Worm (Caenorhabditis elegans) whole organism, L3 larva: ENCODE data around the gene bath-13.

ENCODE experiments used
- eor-1 ChIP-seq, 2 experiments: fragments of 150-350 bp; optimal IDR thresholded peaks; 2 replicates each; lab custom pipeline; 2014 to 2018; ENCODE audit warnings: missing biosample characterization in 2 of 2, missing genetic modification characterization in 2 of 2
- fkh-10 ChIP-seq: sonication (generic microtip); optimal IDR thresholded peaks from 2 replicates; lab custom pipeline; 2017; ENCODE audit warnings: missing biosample characterization, missing genetic modification reagents, missing genetic modification characterization
- fkh-2 ChIP-seq: fragments of 150-350 bp; optimal IDR thresholded peaks from 2 replicates; lab custom pipeline; 2014; ENCODE audit warnings: missing biosample characterization, missing genetic modification reagents, missing genetic modification characterization
- mdl-1 ChIP-seq: fragments of 150-350 bp; optimal IDR thresholded peaks from 2 replicates; lab custom pipeline; 2014; ENCODE audit warnings: missing biosample characterization, missing genetic modification characterization
- nhr-11 ChIP-seq: fragments of 150-350 bp; optimal IDR thresholded peaks from 2 replicates; lab custom pipeline; 2014; ENCODE audit warnings: missing biosample characterization, missing genetic modification characterization
- nhr-43 ChIP-seq: sonication (generic microtip); optimal IDR thresholded peaks from 2 replicates; lab custom pipeline; 2016; ENCODE audit warnings: mild to moderate bottlenecking, missing genetic modification characterization, missing compliant biosample characterization; ENCODE audit not compliant: poor library complexity, severe bottlenecking
- nhr-76 ChIP-seq: fragments of 150-350 bp; sonication (generic microtip); optimal IDR thresholded peaks from 5 replicates; lab custom pipeline; 2014; ENCODE audit warnings: missing biosample characterization, missing genetic modification characterization
- pha-4 ChIP-seq: fragments of 150-350 bp; optimal IDR thresholded peaks from 2 replicates; lab custom pipeline; 2014; ENCODE audit warnings: missing biosample characterization, missing genetic modification reagents, missing genetic modification characterization
- pqm-1 ChIP-seq: fragments of 150-350 bp; optimal IDR thresholded peaks from 2 replicates; lab custom pipeline; 2017; ENCODE audit warnings: missing biosample characterization, missing genetic modification characterization, inconsistent platforms

The bath-13 gene

DNA sequence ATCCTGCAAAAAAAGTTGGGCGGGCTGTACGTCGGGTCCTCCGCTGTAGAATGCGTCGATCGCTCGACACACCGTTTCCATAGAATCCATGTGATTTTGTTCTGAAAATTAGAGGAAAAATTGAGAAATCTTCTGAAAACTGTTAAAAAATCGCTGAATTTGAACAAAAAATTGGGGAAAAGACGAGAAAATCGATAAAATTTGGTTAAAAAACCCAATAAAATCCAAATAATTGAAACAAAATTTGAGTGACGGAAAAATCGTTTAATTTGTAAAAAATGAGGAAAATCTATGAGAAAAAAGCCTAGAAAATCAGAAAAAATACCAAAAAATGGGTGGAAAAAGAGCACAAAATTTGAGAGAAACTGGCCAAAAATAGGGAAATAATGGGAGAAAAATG lies 48.6 kb downstream of the bath-13 start, which contains the start of gene tsr-1:
TSS of gene tsr-1 (minus strand) at position 101 of the 400 bp plus-strand sequence.
- no peak for TF ChIP-seq nhr-11 (tag; lab: Kevin White, UChicago)
- no peak for TF ChIP-seq pqm-1 (tag; lab: Kevin White, UChicago)
- no peak for TF ChIP-seq nhr-43
- no peak for TF ChIP-seq pha-4 (tag; lab: Kevin White, UChicago)
- TF ChIP-seq mdl-1 (tag; lab: Kevin White, UChicago) = no peak
- no peak for TF ChIP-seq fkh-2
- no peak for TF ChIP-seq fkh-10
- TF ChIP-seq eor-1 (tag; optimal IDR thresholded peaks at IDR 0.05; lab: Kevin White, UChicago) = no peak
- TF ChIP-seq nhr-76 (tag; lab: Kevin White, UChicago) = no peak
